Fruit fly (Drosophila melanogaster) whole organism, embryonic: ENCODE results near the gene Plzf.

Experiments used
- ATbp ChIP-seq: fragments of 200-800 bp; sonication (Bioruptor generic); optimal IDR thresholded peaks from 2 replicates; lab custom pipeline; 2017; ENCODE audit warnings: missing biosample characterization, mild to moderate bottlenecking, missing genetic modification characterization, missing genetic modification reagents
- Abd-B ChIP-seq: fragments of 200-800 bp; sonication (Bioruptor generic); optimal IDR thresholded peaks from 2 replicates; lab custom pipeline; 2018; ENCODE audit warnings: missing biosample characterization, mild to moderate bottlenecking, missing genetic modification characterization, moderate library complexity
- Blimp-1 ChIP-seq: fragments of 200-800 bp; sonication (Bioruptor generic); optimal IDR thresholded peaks from 3 replicates; lab custom pipeline; 2018; ENCODE audit warnings: missing biosample characterization, missing genetic modification characterization, mild to moderate bottlenecking, moderate library complexity, missing genetic modification reagents
- BtbVII ChIP-seq: fragments of 200-800 bp; sonication (Bioruptor generic); optimal IDR thresholded peaks from 3 replicates; lab custom pipeline; 2017; ENCODE audit warnings: missing biosample characterization, mild to moderate bottlenecking, missing genetic modification characterization
- CG12071 ChIP-seq: fragments of 200-800 bp; sonication (Bioruptor generic); optimal IDR thresholded peaks from 3 replicates; lab custom pipeline; 2018; ENCODE audit warnings: missing biosample characterization, mild to moderate bottlenecking, missing genetic modification characterization
- CG12219 ChIP-seq: fragments of 200-800 bp; sonication (Bioruptor generic); optimal IDR thresholded peaks from 3 replicates; lab custom pipeline; 2018; ENCODE audit warnings: missing biosample characterization, mild to moderate bottlenecking, missing genetic modification characterization
- CG13123 ChIP-seq: fragments of 200-800 bp; sonication (Bioruptor generic); optimal IDR thresholded peaks from 2 replicates; lab custom pipeline; 2016; ENCODE audit warnings: missing biosample characterization, missing genetic modification characterization
- CG13894 ChIP-seq: fragments of 200-800 bp; sonication (Bioruptor generic); optimal IDR thresholded peaks from 3 replicates; lab custom pipeline; 2018; ENCODE audit warnings: missing biosample characterization, mild to moderate bottlenecking, missing genetic modification characterization, moderate library complexity
- CG15696 ChIP-seq: fragments of 200-800 bp; sonication (Bioruptor generic); optimal IDR thresholded peaks from 2 replicates; lab custom pipeline; 2019; ENCODE audit warnings: missing biosample characterization, mild to moderate bottlenecking, missing genetic modification characterization, moderate library complexity
- CG16863 ChIP-seq: fragments of 200-800 bp; sonication (Bioruptor generic); optimal IDR thresholded peaks from 3 replicates; lab custom pipeline; 2016; ENCODE audit warnings: missing biosample characterization, missing genetic modification characterization
- CG17829 ChIP-seq: fragments of 200-800 bp; optimal IDR thresholded peaks from 2 replicates; lab custom pipeline; 2019; ENCODE audit warnings: missing biosample characterization, mild to moderate bottlenecking, missing genetic modification characterization, moderate library complexity
- CG1792 ChIP-seq: fragments of 200-800 bp; sonication (Bioruptor generic); optimal IDR thresholded peaks from 2 replicates; lab custom pipeline; 2016; ENCODE audit warnings: missing biosample characterization, missing genetic modification characterization
- CG18262 ChIP-seq: fragments of 200-800 bp; optimal IDR thresholded peaks from 3 replicates; lab custom pipeline; 2019; ENCODE audit warnings: missing biosample characterization, mild to moderate bottlenecking, missing genetic modification characterization, moderate library complexity
- CG18476 ChIP-seq: fragments of 200-800 bp; sonication (Bioruptor generic); optimal IDR thresholded peaks from 2 replicates; lab custom pipeline; 2016; ENCODE audit warnings: missing biosample characterization, mild to moderate bottlenecking, missing genetic modification characterization
- CG2199 ChIP-seq: fragments of 200-800 bp; sonication (Bioruptor generic); IDR thresholded peaks from 3 replicates; pipeline ENCODE4 v1.3.6; 2022; ENCODE audit warnings: missing biosample characterization, missing genetic modification characterization
- CG4424 ChIP-seq: fragments of 200-800 bp; sonication (Bioruptor generic); optimal IDR thresholded peaks from 3 replicates; lab custom pipeline; 2016; ENCODE audit warnings: missing biosample characterization, missing genetic modification characterization
- CG6689 ChIP-seq: fragments of 200-800 bp; sonication (Bioruptor generic); IDR thresholded peaks from 2 replicates; pipeline ENCODE4 v1.3.6; 2022; ENCODE audit warnings: missing biosample characterization, missing genetic modification characterization
- CG6791 ChIP-seq: fragments of 200-800 bp; sonication (Bioruptor generic); IDR thresholded peaks from 3 replicates; pipeline ENCODE4 v1.3.6; 2022; ENCODE audit warnings: missing biosample characterization, missing genetic modification characterization; ENCODE audit not compliant: partially characterized antibody
- CG6813 ChIP-seq: fragments of 200-800 bp; sonication (Bioruptor generic); optimal IDR thresholded peaks from 2 replicates; lab custom pipeline; 2017; ENCODE audit warnings: missing biosample characterization, missing genetic modification characterization, mild to moderate bottlenecking, moderate library complexity, missing genetic modification reagents
- CG7271 ChIP-seq: fragments of 200-800 bp; sonication (Bioruptor generic); optimal IDR thresholded peaks from 2 replicates; lab custom pipeline; 2018; ENCODE audit warnings: missing biosample characterization, mild to moderate bottlenecking, missing genetic modification characterization, moderate library complexity
- CG7357 ChIP-seq: fragments of 200-800 bp; sonication (Bioruptor generic); IDR thresholded peaks from 3 replicates; pipeline ENCODE4 v1.3.6; 2022; ENCODE audit warnings: missing biosample characterization, missing genetic modification characterization
- CG7839 ChIP-seq: fragments of 200-800 bp; sonication (Bioruptor generic); optimal IDR thresholded peaks from 3 replicates; lab custom pipeline; 2018; ENCODE audit warnings: missing biosample characterization, mild to moderate bottlenecking, missing genetic modification characterization, moderate library complexity
- CG8290 ChIP-seq, 3 experiments: fragments of 200-800 bp; sonication (Bioruptor generic); optimal IDR thresholded peaks; 2 replicates each; lab custom pipeline; 2016 to 2019; ENCODE audit warnings: missing biosample characterization in 3 of 3, missing genetic modification characterization in 3 of 3, mild to moderate bottlenecking in 2 of 3, moderate library complexity in 1 of 3
- CG9437 ChIP-seq: fragments of 200-800 bp; sonication (Bioruptor generic); optimal IDR thresholded peaks from 2 replicates; lab custom pipeline; 2018; ENCODE audit warnings: missing biosample characterization, mild to moderate bottlenecking, missing genetic modification characterization
- CTCF ChIP-seq: fragments of 200-800 bp; sonication (Bioruptor generic); optimal IDR thresholded peaks from 2 replicates; lab custom pipeline; 2017; ENCODE audit warnings: missing biosample characterization, mild to moderate bottlenecking, missing genetic modification characterization, moderate library complexity
- CoRest ChIP-seq: fragments of 200-800 bp; sonication (Bioruptor generic); optimal IDR thresholded peaks from 3 replicates; lab custom pipeline; 2018; ENCODE audit warnings: missing biosample characterization, mild to moderate bottlenecking, missing genetic modification characterization, moderate library complexity
- Ets97D ChIP-seq: fragments of 200-800 bp; sonication (Bioruptor generic); optimal IDR thresholded peaks from 3 replicates; lab custom pipeline; 2016; ENCODE audit warnings: missing biosample characterization, missing genetic modification characterization
- Gug ChIP-seq: fragments of 200-800 bp; sonication (Bioruptor generic); IDR thresholded peaks from 4 replicates; pipeline ENCODE4 v1.3.6; 2022; ENCODE audit warnings: missing biosample characterization, missing genetic modification characterization
- Hand ChIP-seq: fragments of 200-800 bp; sonication (Bioruptor generic); optimal IDR thresholded peaks from 2 replicates; lab custom pipeline; 2017; ENCODE audit warnings: mild to moderate bottlenecking, missing biosample characterization, missing genetic modification reagents, missing genetic modification characterization
- Hey ChIP-seq: fragments of 200-800 bp; sonication (Bioruptor generic); optimal IDR thresholded peaks from 3 replicates; lab custom pipeline; 2018; ENCODE audit warnings: missing biosample characterization, mild to moderate bottlenecking, missing genetic modification characterization
- Hr39 ChIP-seq: fragments of >200 bp; optimal IDR thresholded peaks from 2 replicates; lab custom pipeline; 2017
- Med ChIP-seq: fragments of 200-800 bp; sonication (Bioruptor generic); peaks from one replicate; lab custom pipeline; 2016; ENCODE audit warnings: missing biosample characterization, missing genetic modification characterization, mild to moderate bottlenecking, inconsistent platforms, moderate library complexity
- Mrtf ChIP-seq: fragments of 200-800 bp; sonication (Bioruptor generic); IDR thresholded peaks from 3 replicates; pipeline ENCODE4 v1.3.6; 2022; ENCODE audit warnings: missing biosample characterization, missing genetic modification characterization
- NC2α ChIP-seq: fragments of 200-800 bp; sonication (Bioruptor generic); optimal IDR thresholded peaks from 2 replicates; lab custom pipeline; 2016; ENCODE audit warnings: missing biosample characterization, missing genetic modification characterization
- Oaz ChIP-seq: fragments of 200-800 bp; sonication (Bioruptor generic); IDR thresholded peaks from 2 replicates; pipeline ENCODE4 v1.3.6; 2022; ENCODE audit warnings: missing biosample characterization, missing genetic modification characterization
- Rx ChIP-seq: fragments of 200-800 bp; sonication (Bioruptor generic); IDR thresholded peaks from 2 replicates; pipeline ENCODE4 v1.3.6; 2022; ENCODE audit warnings: missing biosample characterization, missing genetic modification characterization
- Six4 ChIP-seq: fragments of 200-800 bp; sonication (Bioruptor generic); optimal IDR thresholded peaks from 2 replicates; lab custom pipeline; 2016; ENCODE audit warnings: missing biosample characterization, missing genetic modification characterization
- Tbp ChIP-seq: fragments of >200 bp; optimal IDR thresholded peaks from 2 replicates; lab custom pipeline; 2018; ENCODE audit warnings: missing biosample characterization, missing genetic modification characterization
- cg ChIP-seq: fragments of 200-800 bp; sonication (Bioruptor generic); optimal IDR thresholded peaks from 3 replicates; lab custom pipeline; 2019; ENCODE audit warnings: missing biosample characterization, mild to moderate bottlenecking, missing genetic modification characterization, moderate library complexity
- chinmo ChIP-seq: fragments of 200-800 bp; sonication (Bioruptor generic); IDR thresholded peaks from 4 replicates; pipeline ENCODE4 v1.3.6; 2022; ENCODE audit warnings: missing biosample characterization, missing genetic modification characterization; ENCODE audit not compliant: partially characterized antibody
- crol ChIP-seq: fragments of 200-800 bp; sonication (Bioruptor generic); IDR thresholded peaks from 2 replicates; pipeline ENCODE4 v1.3.6; 2022; ENCODE audit warnings: missing biosample characterization, missing genetic modification characterization
- da ChIP-seq: fragments of 200-800 bp; sonication (Bioruptor generic); optimal IDR thresholded peaks from 2 replicates; lab custom pipeline; 2016; ENCODE audit warnings: missing biosample characterization, missing genetic modification characterization
- dimm ChIP-seq: fragments of 200-800 bp; sonication (Bioruptor generic); IDR thresholded peaks from 2 replicates; pipeline ENCODE4 v1.3.6; 2022; ENCODE audit warnings: missing biosample characterization, missing genetic modification characterization
- dysf ChIP-seq: fragments of 200-800 bp; sonication (Bioruptor generic); IDR thresholded peaks from 3 replicates; pipeline ENCODE4 v1.3.6; 2022; ENCODE audit warnings: missing biosample characterization, missing genetic modification characterization
- esg ChIP-seq: fragments of 200-800 bp; sonication (Bioruptor generic); conservative IDR thresholded peaks from 2 replicates; pipeline ENCODE4 v1.3.6; 2022; ENCODE audit warnings: missing biosample characterization, missing genetic modification characterization
- fd64A ChIP-seq: fragments of 200-800 bp; sonication (Bioruptor generic); optimal IDR thresholded peaks from 3 replicates; lab custom pipeline; 2018; ENCODE audit warnings: missing biosample characterization, mild to moderate bottlenecking, missing genetic modification characterization
- gce ChIP-seq: fragments of 200-800 bp; sonication (Bioruptor generic); IDR thresholded peaks from 3 replicates; pipeline ENCODE4 v1.3.6; 2022; ENCODE audit warnings: missing biosample characterization, missing genetic modification characterization
- org-1 ChIP-seq: fragments of 200-800 bp; sonication (Bioruptor generic); optimal IDR thresholded peaks from 2 replicates; lab custom pipeline; 2017; ENCODE audit warnings: missing biosample characterization, missing genetic modification characterization
- pfk ChIP-seq: fragments of 200-800 bp; sonication (Bioruptor generic); optimal IDR thresholded peaks from 2 replicates; lab custom pipeline; 2018; ENCODE audit warnings: missing biosample characterization, mild to moderate bottlenecking, missing genetic modification characterization, moderate library complexity
- prd ChIP-seq, 3 experiments: fragments of >200 bp in 2 of 3; fragments of 200-800 bp in 1 of 3; sonication (Bioruptor generic) in 1 of 3; optimal IDR thresholded peaks in 2 of 3; IDR thresholded peaks in 1 of 3; 2 replicates in 2 of 3; 3 replicates in 1 of 3; pipeline versions ENCODE4 v1.3.6 to Lab custom; 2017 to 2022; ENCODE audit warnings: missing biosample characterization in 1 of 3, missing genetic modification characterization in 1 of 3
- sna ChIP-seq: fragments of 200-800 bp; sonication (Bioruptor generic); IDR thresholded peaks from 2 replicates; pipeline ENCODE4 v1.3.6; 2022; ENCODE audit warnings: missing biosample characterization, missing genetic modification characterization; ENCODE audit not compliant: partially characterized antibody
- tll ChIP-seq, 2 experiments: fragments of 200-800 bp in 1 of 2; fragments of >200 bp in 1 of 2; sonication (Bioruptor generic) in 1 of 2; optimal IDR thresholded peaks; 2 replicates each; lab custom pipeline; 2017 to 2019; ENCODE audit warnings: missing biosample characterization in 2 of 2, missing genetic modification characterization in 2 of 2, mild to moderate bottlenecking in 1 of 2, moderate library complexity in 1 of 2
- wor ChIP-seq: fragments of 200-800 bp; sonication (Bioruptor generic); IDR thresholded peaks from 2 replicates; pipeline ENCODE4 v1.3.6; 2022; ENCODE audit warnings: missing biosample characterization, missing genetic modification characterization

Gene Plzf

dm6 chr2L:12078123-12078658 is 29.5 kb upstream of the Plzf start:
- TF ChIP-seq CG17829 (no peak), CG1792 (GFP tag; lab: Kevin White, UChicago) (no peak), CG12071 (GFP tag; lab: Kevin White, UChicago) (no peak), CG18476 (GFP tag; lab: Kevin White, UChicago) (no peak), wor (GFP tag; lab: Robert Waterston, UW) (no peak), BtbVII (no peak), CG16863 (no peak), Hr39 (peak; percentile 60), dysf (GFP tag; lab: Robert Waterston, UW) (no peak), crol (peak; percentile 58), CG18262 (tag; lab: Kevin White, UChicago) (no peak), Med (peak; percentile 26), chinmo (GFP tag; lab: Robert Waterston, UW) (0 out of 4 replicates have a peak, but pooled peaks have one; percentile 9), esg (no peak), Hand (GFP tag; lab: Kevin White, UChicago) (no peak), Gug (no peak), CG12219 (GFP tag; lab: Kevin White, UChicago) (no peak), CG7839 (tag; lab: Kevin White, UChicago) (no peak), Rx (GFP tag; lab: Robert Waterston, UW) (no peak), CG13123 (no peak), cg (GFP tag; lab: Kevin White, UChicago) (no peak), Six4 (GFP tag; lab: Kevin White, UChicago) (no peak), CG9437 (GFP tag; lab: Kevin White, UChicago) (no peak), pfk (GFP tag; lab: Kevin White, UChicago) (no peak), CG15696 (tag; lab: Kevin White, UChicago) (no peak), CTCF (GFP tag; lab: Kevin White, UChicago) (peak; percentile 82), ATbp (no peak), CG7357 (no peak), CG6791 (no peak), Mrtf (0 out of 3 replicates have a peak, but pooled peaks have one; percentile 33), Hey (tag; lab: Kevin White, UChicago) (no peak), NC2α (GFP tag; lab: Kevin White, UChicago) (no peak), org-1 (GFP tag; lab: Kevin White, UChicago) (no peak), Tbp (GFP tag; lab: Kevin White, UChicago) (no peak), CoRest (tag; lab: Kevin White, UChicago) (no peak), da (GFP tag; lab: Kevin White, UChicago) (no peak), gce (no peak), CG2199 (0 out of 3 replicates have a peak, but pooled peaks have one; percentile 22), prd (optimal IDR thresholded peaks at IDR 0.05; lab: Kevin White, UChicago) (no peak), prd (GFP tag; IDR thresholded peaks at IDR 0.05; lab: Robert Waterston, UW) (peak; percentile 30; the same call in 1 of the 3 replicates), sna (no peak)

dm6 chr2L:12075850-12076249 is 27.1 kb upstream of the Plzf start, which contains the start of gene CG14947:
TSS of gene CG14947 (plus strand) at chr2L:12076100.
- TF ChIP-seq dimm (GFP tag; lab: Robert Waterston, UW): no peak
- TF ChIP-seq CG13894 (tag; lab: Kevin White, UChicago): no peak
- TF ChIP-seq fd64A (GFP tag; lab: Kevin White, UChicago): peak; percentile 19
- no peak for TF ChIP-seq CG4424
- 0 out of 2 replicates have a peak, but pooled peaks have one; percentile 27 for TF ChIP-seq CG6689 (GFP tag; lab: Robert Waterston, UW)
- TF ChIP-seq CG8290 (GFP tag; optimal IDR thresholded peaks at IDR 0.05; lab: Kevin White, UChicago): no peak
- TF ChIP-seq CG8290 (tag; optimal IDR thresholded peaks at IDR 0.05; lab: Kevin White, UChicago): peak in 1 of 2 experiments; percentile 41
- TF ChIP-seq CG7271 (tag; lab: Kevin White, UChicago): peak; percentile 90
- TF ChIP-seq Abd-B (GFP tag; lab: Kevin White, UChicago): no peak
- peak; percentile 76 for TF ChIP-seq Ets97D (GFP tag; lab: Kevin White, UChicago)
- TF ChIP-seq tll (GFP tag; optimal IDR thresholded peaks at IDR 0.05; lab: Kevin White, UChicago): no peak
- TF ChIP-seq CG6813: peak; percentile 30
- TF ChIP-seq Blimp-1 (GFP tag; lab: Kevin White, UChicago): peak; percentile 42
- no peak for TF ChIP-seq Oaz (GFP tag; lab: Robert Waterston, UW)
